Worm (Caenorhabditis elegans) whole organism, early embryonic: ENCODE results near the gene ace-4.

Source experiments
- B0310.2 ChIP-seq: sonication (generic microtip); optimal IDR thresholded peaks from 2 replicates; lab custom pipeline; 2016; ENCODE audit warnings: mild to moderate bottlenecking, missing genetic modification characterization, missing compliant biosample characterization
- F13C5.2 ChIP-seq: sonication (generic microtip); optimal IDR thresholded peaks from 2 replicates; lab custom pipeline; 2017; ENCODE audit warnings: mild to moderate bottlenecking, missing genetic modification characterization, inconsistent platforms, missing compliant biosample characterization
- aly-1 ChIP-seq: sonication (generic microtip); optimal IDR thresholded peaks from 2 replicates; lab custom pipeline; 2016; ENCODE audit warnings: missing genetic modification characterization, missing compliant biosample characterization
- ama-1 ChIP-seq: fragments of 150-350 bp; optimal IDR thresholded peaks from 2 replicates; lab custom pipeline; 2014
- ets-7 ChIP-seq: sonication (generic microtip); optimal IDR thresholded peaks from 2 replicates; lab custom pipeline; 2016; ENCODE audit warnings: missing genotype, missing genetic modification characterization, missing compliant biosample characterization
- flt-1 ChIP-seq: fragments of 200-800 bp; sonication (Bioruptor generic); IDR thresholded peaks from 2 replicates; pipeline ENCODE4 v1.3.6; 2022; ENCODE audit warnings: missing genetic modification characterization, missing compliant biosample characterization
- hnd-1 ChIP-seq: sonication (generic microtip); optimal IDR thresholded peaks from 2 replicates; lab custom pipeline; 2016; ENCODE audit warnings: missing genetic modification characterization, missing compliant biosample characterization
- sea-1 ChIP-seq: fragments of 200-800 bp; sonication (Bioruptor generic); conservative IDR thresholded peaks from 2 replicates; pipeline ENCODE4 v1.3.6; 2022; ENCODE audit warnings: missing genetic modification characterization, missing compliant biosample characterization
- tbx-37 ChIP-seq: fragments of 200-800 bp; sonication (Bioruptor generic); conservative IDR thresholded peaks from 2 replicates; pipeline ENCODE4 v1.3.6; 2022; ENCODE audit warnings: missing genetic modification reagents, missing genetic modification characterization, missing compliant biosample characterization

- TF ChIP-seq B0310.2 (tag; lab: Kevin White, UChicago) (no peak), tbx-37 (GFP tag; lab: Robert Waterston, UW) (no peak), sea-1 (no peak), ama-1 (lab: Kevin White, UChicago) (no peak), hnd-1 (tag; lab: Kevin White, UChicago) (no peak), F13C5.2 (tag; lab: Kevin White, UChicago) (no peak), aly-1 (tag; lab: Kevin White, UChicago) (no peak), ets-7 (tag; lab: Kevin White, UChicago) (no peak), flt-1 (GFP tag; lab: Robert Waterston, UW) (no peak)
Measured at ce11 chrII:14244457-14245254, 46.8 kb downstream of the ace-4 start.
